Worm (Caenorhabditis elegans): ENCODE data around the gene cnx-1.
A peak's percentile ranks its signal among the peaks of the same experiment; 100 is the strongest.

The cnx-1 gene

DNA sequence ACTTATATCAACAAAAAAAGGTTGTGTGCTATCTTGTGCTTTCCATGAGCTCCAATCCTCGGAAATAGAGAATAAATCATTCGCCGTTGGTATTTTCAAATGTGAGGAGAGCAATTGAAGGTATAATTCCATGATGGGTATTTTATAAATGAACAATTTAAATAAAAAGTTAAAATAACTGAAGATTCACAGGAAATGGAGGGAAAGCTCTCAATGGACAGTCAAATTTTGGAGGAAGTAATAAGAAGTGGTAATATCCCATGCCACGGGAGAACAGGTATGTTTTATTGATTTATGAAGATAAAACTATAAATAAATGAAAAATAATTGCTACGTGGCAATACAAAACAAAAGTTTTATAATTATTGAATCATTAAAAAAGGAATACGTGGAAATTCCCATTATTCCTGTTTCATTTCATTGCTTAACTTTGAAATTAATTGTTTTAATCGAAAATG, 33.8 kb downstream of the cnx-1 start (continued):
- TF ChIP-seq zfh-2 (GFP tag; conservative IDR thresholded peaks at IDR 0.05) (no peak), F10E7.11 (tag; optimal IDR thresholded peaks at IDR 0.05) (peak; percentile 62), egl-44 (GFP tag; IDR thresholded peaks at IDR 0.05) (no peak), mcd-1 (GFP tag; IDR thresholded peaks at IDR 0.05) (no peak), snpc-4 (GFP tag; optimal IDR thresholded peaks at IDR 0.05) (no peak), snpc-4 (tag; optimal IDR thresholded peaks at IDR 0.05) (peak in 1 of 4 experiments; percentile 2), F57C9.4 (tag; optimal IDR thresholded peaks at IDR 0.05) (peak; percentile 80), aptf-3 (GFP tag; IDR thresholded peaks at IDR 0.05) (no peak), cebp-2 (GFP tag; IDR thresholded peaks at IDR 0.05) (0 out of 2 replicates have a peak, but pooled peaks have one; percentile 36), rcor-1 (GFP tag; IDR thresholded peaks at IDR 0.05) (no peak), efl-1 (GFP tag; optimal IDR thresholded peaks at IDR 0.05) (no peak), B0336.3 (GFP tag; IDR thresholded peaks at IDR 0.05) (peak; percentile 50; the same call in 1 of the 2 replicates), ztf-22 (GFP tag; optimal IDR thresholded peaks at IDR 0.05) (no peak), pbrm-1 (GFP tag; IDR thresholded peaks at IDR 0.05) (0 out of 2 replicates have a peak, but pooled peaks have one; percentile 15), sptf-2 (GFP tag; optimal IDR thresholded peaks at IDR 0.05) (no peak), lin-35 (GFP tag; optimal IDR thresholded peaks at IDR 0.05) (peak in 1 of 3 experiments; percentile 57), let-607 (tag; optimal IDR thresholded peaks at IDR 0.05) (peak; percentile 21 to 35), K11D2.4 (GFP tag; IDR thresholded peaks at IDR 0.05) (no peak), ztf-3 (GFP tag; optimal IDR thresholded peaks at IDR 0.05) (peak; percentile 57), madf-6 (GFP tag; IDR thresholded peaks at IDR 0.05) (peak; percentile 42), cebp-1 (GFP tag; IDR thresholded peaks at IDR 0.05) (no peak), cebp-1 (tag; optimal IDR thresholded peaks at IDR 0.05) (peak; percentile 29), ceh-91 (GFP tag; IDR thresholded peaks at IDR 0.05) (no peak), nhr-80 (tag; optimal IDR thresholded peaks at IDR 0.05) (no peak), dpl-1 (GFP tag; optimal IDR thresholded peaks at IDR 0.05) (no peak), repo-1 (tag; optimal IDR thresholded peaks at IDR 0.05) (peak; percentile 81)

DNA sequence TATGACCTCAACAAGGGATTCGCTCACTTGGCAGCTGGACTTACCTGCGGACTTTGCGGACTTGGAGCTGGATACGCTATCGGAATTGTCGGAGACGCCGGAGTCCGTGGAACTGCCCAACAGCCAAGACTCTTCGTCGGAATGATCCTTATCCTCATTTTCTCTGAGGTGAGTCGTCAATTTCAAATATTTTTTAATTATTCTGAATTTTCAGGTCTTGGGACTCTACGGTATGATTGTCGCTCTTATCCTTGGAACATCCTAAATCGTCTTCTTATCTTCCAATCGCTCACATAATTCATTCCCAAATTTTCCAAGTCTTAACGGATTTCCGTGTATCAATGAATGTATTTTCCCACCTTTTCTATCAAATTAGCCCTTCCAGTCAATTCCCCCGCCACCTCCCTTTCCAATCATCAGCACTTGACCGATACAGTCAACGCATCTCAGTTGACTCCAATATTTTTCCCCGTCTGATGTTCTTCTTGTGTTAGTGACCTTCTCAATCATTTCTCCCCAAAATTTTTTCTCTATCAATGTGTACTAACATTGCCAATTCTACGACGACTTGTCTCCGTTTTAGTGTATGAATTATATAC, 34.4 kb downstream of the cnx-1 start, which contains the start of gene R10E11.6:
Gene R10E11.6 (plus strand): TSS at position 524 of the 599 bp plus-strand sequence.
- TF ChIP-seq F22D6.2 (tag; optimal IDR thresholded peaks at IDR 0.05) = no peak
- peak in 1 of 2 experiments; percentile 19 for TF ChIP-seq rec-8 (tag; optimal IDR thresholded peaks at IDR 0.05)
- TF ChIP-seq ztf-28 (GFP tag; IDR thresholded peaks at IDR 0.05) = no peak
- TF ChIP-seq B0035.1 (tag; optimal IDR thresholded peaks at IDR 0.05) = no peak

DNA sequence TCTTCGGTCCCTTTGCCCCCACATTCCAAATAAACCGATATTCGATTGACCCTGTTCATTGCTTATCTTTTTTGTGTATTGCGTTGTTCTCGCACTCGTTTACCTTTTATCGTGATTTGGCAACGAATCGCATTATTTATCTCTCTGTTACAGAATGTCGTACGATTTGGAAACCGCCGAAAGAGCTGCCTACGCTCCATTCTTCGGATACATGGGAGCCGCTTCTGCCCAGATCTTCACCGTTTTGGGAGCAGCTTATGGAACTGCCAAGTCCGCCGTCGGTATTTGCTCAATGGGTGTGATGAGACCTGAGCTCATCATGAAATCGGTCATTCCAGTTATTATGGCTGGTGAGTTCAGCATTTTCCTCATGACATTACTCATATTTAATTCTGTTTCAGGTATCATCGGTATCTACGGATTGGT, 34.9 kb downstream of the cnx-1 start, which contains the start of gene vha-2:
Gene vha-2 (plus strand): TSS at position 154 of the 426 bp plus-strand sequence.
- TF ChIP-seq mcd-1 (GFP tag; IDR thresholded peaks at IDR 0.05) (peak; percentile 62), hrde-1 (tag; optimal IDR thresholded peaks at IDR 0.05; ENCODE audit: borderline replicate concordance) (peak; percentile 79), madf-3 (GFP tag; IDR thresholded peaks at IDR 0.05) (0 out of 2 replicates have a peak, but pooled peaks have one; percentile 64), ceh-100 (GFP tag; IDR thresholded peaks at IDR 0.05) (no peak), dpff-1 (tag; optimal IDR thresholded peaks at IDR 0.05) (peak; percentile 11), madf-6 (GFP tag; IDR thresholded peaks at IDR 0.05) (peak; percentile 57), C17E4.6 (GFP tag; IDR thresholded peaks at IDR 0.05) (peak; percentile 22; the same call in 1 of the 2 replicates), B0336.3 (GFP tag; IDR thresholded peaks at IDR 0.05) (peak; percentile 92), tlf-1 (GFP tag; optimal IDR thresholded peaks at IDR 0.05) (peak; percentile 76), ztf-25 (GFP tag; IDR thresholded peaks at IDR 0.05) (no peak), lin-54 (GFP tag; optimal IDR thresholded peaks at IDR 0.05) (peak; percentile 3), chd-7 (tag; optimal IDR thresholded peaks at IDR 0.05) (peak; percentile 58), K11D2.4 (GFP tag; IDR thresholded peaks at IDR 0.05) (no peak), dox-1 (GFP tag; IDR thresholded peaks at IDR 0.05) (peak; percentile 31), D2030.7 (GFP tag; IDR thresholded peaks at IDR 0.05) (peak; percentile 10; the same call in 1 of the 2 replicates), lin-40 (tag; optimal IDR thresholded peaks at IDR 0.05) (no peak), repo-1 (tag; optimal IDR thresholded peaks at IDR 0.05) (peak; percentile 62), atf-7 (tag; optimal IDR thresholded peaks at IDR 0.05) (peak; percentile 40), tbp1 (GFP tag; optimal IDR thresholded peaks at IDR 0.05) (peak; percentile 31), F49E8.2 (tag; optimal IDR thresholded peaks at IDR 0.05; ENCODE audit: insufficient read depth) (peak; percentile 54)

Measured in whole organism, young adult.